Fruit fly (Drosophila melanogaster): ENCODE results near the gene CkIalpha.

CkIalpha gene

dm6 chrX:12611536-12612458, 41.6 kb upstream of the CkIalpha start, which contains the start of the genes CG1463 and Fpgs1 (continued):
- TF ChIP-seq Ssrp (tag; optimal IDR thresholded peaks at IDR 0.05) (no peak), CG4282 (GFP tag; optimal IDR thresholded peaks at IDR 0.05) (no peak), CG18764 (GFP tag; optimal IDR thresholded peaks at IDR 0.05) (no peak), CG10321 (GFP tag; IDR thresholded peaks at IDR 0.05) (no peak), Eip74EF (GFP tag; optimal IDR thresholded peaks at IDR 0.05) (no peak), Camta (GFP tag; optimal IDR thresholded peaks at IDR 0.05) (no peak), CG13894 (tag; optimal IDR thresholded peaks at IDR 0.05) (no peak), HLH4C (GFP tag; IDR thresholded peaks at IDR 0.05; ENCODE audit: partially characterized antibody) (0 out of 3 replicates have a peak, but pooled peaks have one; percentile 44), CG1832 (GFP tag; optimal IDR thresholded peaks at IDR 0.05) (no peak), CG30020 (tag; optimal IDR thresholded peaks at IDR 0.05) (peak; percentile 25), Optix (GFP tag; IDR thresholded peaks at IDR 0.05) (no peak), Awh (GFP tag; IDR thresholded peaks at IDR 0.05) (no peak), tx (GFP tag; optimal IDR thresholded peaks at IDR 0.05) (no peak), tna (GFP tag; IDR thresholded peaks at IDR 0.05; ENCODE audit: partially characterized antibody) (peak; percentile 40; the same call in 1 of the 2 replicates), CG7745 (tag; optimal IDR thresholded peaks at IDR 0.05) (no peak), zen (tag; optimal IDR thresholded peaks at IDR 0.05) (no peak), trh (GFP tag; optimal IDR thresholded peaks at IDR 0.05) (no peak), wek (GFP tag; optimal IDR thresholded peaks at IDR 0.05) (no peak), CG11560 (tag; IDR thresholded peaks at IDR 0.05) (no peak)

dm6 chrX:12613248-12613805, 40.1 kb upstream of the CkIalpha start:
- TF ChIP-seq exex (tag; optimal IDR thresholded peaks at IDR 0.05), result peak; percentile 30
- TF ChIP-seq Ets65A (GFP tag), result no peak
- TF ChIP-seq CG15514 (GFP tag; optimal IDR thresholded peaks at IDR 0.05), result no peak
- no peak for TF ChIP-seq trh (GFP tag; optimal IDR thresholded peaks at IDR 0.05)
- TF ChIP-seq mam (GFP tag; optimal IDR thresholded peaks at IDR 0.05), result no peak
- TF ChIP-seq D (optimal IDR thresholded peaks at IDR 0.05), result no peak
- no peak for TF ChIP-seq D (GFP tag; optimal IDR thresholded peaks at IDR 0.05)
- TF ChIP-seq pan (optimal IDR thresholded peaks at IDR 0.05), result no peak
- no peak for TF ChIP-seq pan (GFP tag; optimal IDR thresholded peaks at IDR 0.05 in 1 of 2, IDR thresholded peaks at IDR 0.05 in 1 of 2)
- no peak for TF ChIP-seq bsh (GFP tag; optimal IDR thresholded peaks at IDR 0.05)
- TF ChIP-seq Mad (GFP tag; optimal IDR thresholded peaks at IDR 0.05), result no peak
- TF ChIP-seq Sox100B (GFP tag; optimal IDR thresholded peaks at IDR 0.05), result no peak
- no peak for TF ChIP-seq luna (GFP tag; optimal IDR thresholded peaks at IDR 0.05)
- no peak for TF ChIP-seq CG10274 (GFP tag; optimal IDR thresholded peaks at IDR 0.05)
- TF ChIP-seq Dip2 (GFP tag; IDR thresholded peaks at IDR 0.05), result no peak
- TF ChIP-seq sr (GFP tag; IDR thresholded peaks at IDR 0.05), result no peak
- TF ChIP-seq pum (GFP tag; optimal IDR thresholded peaks at IDR 0.05), result no peak
- TF ChIP-seq Fer3 (tag; optimal IDR thresholded peaks at IDR 0.05), result peak; percentile 1
- TF ChIP-seq cas (GFP tag; IDR thresholded peaks at IDR 0.05), result no peak
- TF ChIP-seq CG2678 (tag; optimal IDR thresholded peaks at IDR 0.05), result peak; percentile 35
- no peak for TF ChIP-seq HLH3B (GFP tag; IDR thresholded peaks at IDR 0.05)
- peak; percentile 59 for TF ChIP-seq cwo (GFP tag; optimal IDR thresholded peaks at IDR 0.05)
- TF ChIP-seq CG6175 (GFP tag; IDR thresholded peaks at IDR 0.05), result no peak
- no peak for TF ChIP-seq bigmax (GFP tag; optimal IDR thresholded peaks at IDR 0.05)
- no peak for TF ChIP-seq dati (GFP tag; IDR thresholded peaks at IDR 0.05)
- TF ChIP-seq CG11085 (GFP tag; IDR thresholded peaks at IDR 0.05), result peak; percentile 38; the same call in 1 of the 2 replicates
- TF ChIP-seq ci (GFP tag; IDR thresholded peaks at IDR 0.05), result no peak
- no peak for TF ChIP-seq schlank (tag; optimal IDR thresholded peaks at IDR 0.05)
- TF ChIP-seq Hey (tag; optimal IDR thresholded peaks at IDR 0.05), result no peak
- no peak for TF ChIP-seq CG4360 (GFP tag; IDR thresholded peaks at IDR 0.05)
- TF ChIP-seq Xrp1 (GFP tag; IDR thresholded peaks at IDR 0.05), result peak; percentile 18; the same call in 1 of the 2 replicates

Measured in whole organism, embryonic.